Fruit fly (Drosophila melanogaster): ENCODE measurements around the gene CG31111.

dm6 chr3R:25102253-25102652 is 46.3 kb upstream of the CG31111 start, which contains the start of gene CG45095:
- TF ChIP-seq Xrp1 (GFP tag; IDR thresholded peaks at IDR 0.05) (no peak), CG11398 (GFP tag; optimal IDR thresholded peaks at IDR 0.05) (no peak), CG16815 (GFP tag; optimal IDR thresholded peaks at IDR 0.05) (no peak), CG4730 (GFP tag; IDR thresholded peaks at IDR 0.05) (no peak), ftz-f1 (GFP tag; optimal IDR thresholded peaks at IDR 0.05) (no peak), CG15011 (GFP tag; optimal IDR thresholded peaks at IDR 0.05) (no peak)
